Fruit fly (Drosophila melanogaster): ENCODE data around the gene CG13901.

Gene CG13901

DNA sequence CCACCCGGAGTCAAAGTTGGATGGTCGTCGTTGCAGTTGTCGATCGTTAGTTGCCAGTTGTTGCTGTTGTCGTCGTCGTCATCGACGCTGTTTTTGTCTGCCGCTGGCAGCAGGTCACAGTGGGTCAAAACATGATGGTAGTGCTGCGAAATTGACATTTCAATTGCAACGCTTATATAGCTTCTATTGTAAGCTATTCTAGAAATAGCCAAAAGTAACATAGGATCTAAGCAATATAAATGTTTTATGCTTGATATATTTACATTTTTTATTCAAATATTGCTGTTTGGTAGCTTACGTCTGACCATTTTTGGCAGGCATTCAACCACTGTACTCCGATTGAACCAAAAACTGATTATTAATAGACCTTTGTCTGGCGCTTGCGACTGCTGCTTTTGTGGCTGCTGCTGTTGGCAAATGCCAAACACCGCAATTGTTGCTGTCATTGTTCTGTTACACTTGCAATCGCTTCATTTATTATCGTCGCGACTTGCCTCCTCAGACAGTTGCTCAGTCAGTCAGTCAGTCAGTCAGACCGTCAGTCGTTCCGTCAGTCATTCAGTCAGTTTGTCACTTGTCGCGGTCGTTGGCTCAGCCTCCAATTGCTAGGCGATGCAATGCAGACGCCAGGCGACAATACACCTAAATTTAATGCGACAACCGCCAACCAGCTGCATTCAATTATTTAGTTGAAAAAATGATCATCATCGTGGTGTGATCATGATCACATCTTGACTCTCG is 46.2 kb downstream of the CG13901 start (continued):
- TF ChIP-seq bbx (GFP tag; IDR thresholded peaks at IDR 0.05; ENCODE audit: partially characterized antibody) (peak; percentile 67), fru (optimal IDR thresholded peaks at IDR 0.05) (no peak), eve (GFP tag; optimal IDR thresholded peaks at IDR 0.05) (peak in 1 of 2 experiments; percentile 78), Drgx (GFP tag; IDR thresholded peaks at IDR 0.05) (peak; percentile 82), Jarid2 (GFP tag; optimal IDR thresholded peaks at IDR 0.05) (peak; percentile 29), NC2α (GFP tag; optimal IDR thresholded peaks at IDR 0.05) (no peak), Usf (GFP tag; optimal IDR thresholded peaks at IDR 0.05) (no peak), CG6654 (GFP tag; optimal IDR thresholded peaks at IDR 0.05) (peak; percentile 28), sim (GFP tag; IDR thresholded peaks at IDR 0.05) (no peak), tna (GFP tag; IDR thresholded peaks at IDR 0.05; ENCODE audit: partially characterized antibody) (peak; percentile 22; the same call in 1 of the 2 replicates), ken (GFP tag; IDR thresholded peaks at IDR 0.05) (peak; percentile 52; the same call in 1 of the 3 replicates), twi (tag; optimal IDR thresholded peaks at IDR 0.05) (peak; percentile 7), CG31441 (GFP tag; IDR thresholded peaks at IDR 0.05) (peak; percentile 80), trh (GFP tag; optimal IDR thresholded peaks at IDR 0.05) (no peak), lmd (GFP tag; IDR thresholded peaks at IDR 0.05) (peak; percentile 62), Rfx (GFP tag; IDR thresholded peaks at IDR 0.05) (no peak; the same call in 1 of the 2 replicates), Hr3 (GFP tag; optimal IDR thresholded peaks at IDR 0.05) (peak; percentile 25), CG11085 (GFP tag; IDR thresholded peaks at IDR 0.05) (no peak), lilli (GFP tag; optimal IDR thresholded peaks at IDR 0.05) (peak; percentile 40), CG15514 (GFP tag; optimal IDR thresholded peaks at IDR 0.05) (peak; percentile 8), amos (GFP tag; IDR thresholded peaks at IDR 0.05; ENCODE audit: partially characterized antibody) (no peak), shn (GFP tag; optimal IDR thresholded peaks at IDR 0.05) (peak; percentile 33), CG31365 (tag; optimal IDR thresholded peaks at IDR 0.05) (peak; percentile 0), CG7786 (GFP tag; optimal IDR thresholded peaks at IDR 0.05) (no peak), Trl (optimal IDR thresholded peaks at IDR 0.05) (no peak), Trl (GFP tag; optimal IDR thresholded peaks at IDR 0.05) (peak; percentile 29), CG7963 (GFP tag; IDR thresholded peaks at IDR 0.05; ENCODE audit: partially characterized antibody) (no peak), Dad (GFP tag; optimal IDR thresholded peaks at IDR 0.05) (peak; percentile 22), yki (optimal IDR thresholded peaks at IDR 0.05) (no peak), tll (GFP tag; optimal IDR thresholded peaks at IDR 0.05) (peak in 1 of 2 experiments; percentile 35), CG32767 (GFP tag; IDR thresholded peaks at IDR 0.05) (0 out of 2 replicates have a peak, but pooled peaks have one; percentile 58), ase (GFP tag; IDR thresholded peaks at IDR 0.05) (peak; percentile 12; the same call in 1 of the 3 replicates), CG10959 (GFP tag; IDR thresholded peaks at IDR 0.05) (no peak), CG10431 (GFP tag; optimal IDR thresholded peaks at IDR 0.05) (peak; percentile 47), fd102C (GFP tag; optimal IDR thresholded peaks at IDR 0.05) (no peak), CG15479 (GFP tag; optimal IDR thresholded peaks at IDR 0.05) (no peak), CG7745 (tag; optimal IDR thresholded peaks at IDR 0.05) (no peak), CoRest (tag; optimal IDR thresholded peaks at IDR 0.05) (peak; percentile 74), sens (GFP tag) (peak; percentile 94), caup (GFP tag; optimal IDR thresholded peaks at IDR 0.05; ENCODE audit: severe bottlenecking) (no peak), HHEX (GFP tag; optimal IDR thresholded peaks at IDR 0.05) (peak; percentile 51), chinmo (GFP tag; IDR thresholded peaks at IDR 0.05; ENCODE audit: partially characterized antibody) (no peak), CG4360 (GFP tag; IDR thresholded peaks at IDR 0.05) (peak; percentile 58), CG6683 (GFP tag; optimal IDR thresholded peaks at IDR 0.05) (no peak), tin (GFP tag; optimal IDR thresholded peaks at IDR 0.05) (peak; percentile 44), Oaz (GFP tag; IDR thresholded peaks at IDR 0.05) (peak; percentile 34; the same call in 1 of the 2 replicates), Vsx1 (GFP tag; optimal IDR thresholded peaks at IDR 0.05) (peak; percentile 44), Dip2 (GFP tag; IDR thresholded peaks at IDR 0.05) (no peak), CG3065 (GFP tag; optimal IDR thresholded peaks at IDR 0.05) (no peak), seq (GFP tag; IDR thresholded peaks at IDR 0.05) (peak; percentile 49; the same call in 1 of the 2 replicates)

Data from whole organism, embryonic.